Fruit fly (Drosophila melanogaster): ENCODE results near the gene CG14787.

DNA sequence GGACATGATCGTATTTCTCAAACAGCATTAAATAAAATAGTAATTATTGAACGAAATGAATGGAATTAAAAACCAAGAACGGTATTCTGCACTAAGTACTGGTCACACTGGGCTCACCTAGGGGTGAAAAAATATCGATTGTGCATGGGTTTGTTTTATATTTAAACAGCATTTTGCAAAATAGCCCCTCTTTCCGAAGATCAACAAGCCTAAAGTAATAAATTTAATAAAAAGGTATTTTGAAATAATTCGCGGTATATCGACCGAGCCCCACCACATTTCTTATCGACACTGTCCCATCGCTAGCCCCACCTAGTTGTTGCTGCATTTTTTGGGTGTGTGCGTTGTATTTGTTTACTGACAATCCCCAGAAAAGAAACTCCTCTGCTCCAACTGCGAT lies 9.1 kb upstream of the CG14787 start, which contains the start of gene pck:
- no peak for TF ChIP-seq Dll (optimal IDR thresholded peaks at IDR 0.05)
- no peak for TF ChIP-seq psq (optimal IDR thresholded peaks at IDR 0.05)
- TF ChIP-seq pan (optimal IDR thresholded peaks at IDR 0.05) = no peak
- TF ChIP-seq usp (GFP tag; optimal IDR thresholded peaks at IDR 0.05) = no peak
- TF ChIP-seq CG8478 (optimal IDR thresholded peaks at IDR 0.05) = no peak

All from whole organism.